Fruit fly (Drosophila melanogaster): ENCODE data around the gene CG4186.
A peak's percentile ranks its signal among the peaks of the same experiment; 100 is the strongest.

The CG4186 gene

DNA sequence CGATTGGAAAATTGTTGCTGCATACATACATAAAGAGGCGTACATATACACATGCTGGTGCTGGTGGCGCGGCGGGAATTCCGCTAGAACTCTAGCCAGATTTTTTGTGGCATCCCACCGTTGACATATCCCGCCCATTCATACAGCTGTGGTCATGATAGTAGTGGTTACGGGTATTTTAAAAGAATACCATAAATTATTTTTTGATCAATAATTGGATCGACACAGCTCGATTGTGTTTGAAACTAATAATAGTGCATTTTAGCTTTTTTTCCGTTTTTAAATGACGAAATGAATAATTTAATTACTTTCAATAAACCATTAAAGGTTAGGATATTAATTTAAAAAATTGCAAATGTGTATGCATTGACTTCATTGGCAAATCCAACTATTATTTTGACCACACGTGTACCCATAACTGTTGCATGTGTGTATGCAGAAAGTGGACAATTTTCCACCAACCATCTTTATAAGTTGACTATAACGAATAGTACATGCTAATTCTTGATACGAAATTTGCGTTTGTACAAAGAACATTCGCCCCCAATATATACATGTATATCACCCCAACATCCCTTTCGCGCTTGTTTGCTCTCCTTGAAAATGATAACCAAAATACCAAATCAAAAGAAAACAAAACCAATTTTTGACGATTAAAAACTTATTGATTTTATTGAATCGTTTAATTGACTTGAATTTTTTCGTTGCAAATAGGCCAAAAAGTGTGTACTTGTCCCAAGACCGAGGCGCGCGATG, 2.7 kb downstream of the CG4186 start (continued):
- TF ChIP-seq cad (GFP tag; optimal IDR thresholded peaks at IDR 0.05), result no peak
- peak; percentile 88 for TF ChIP-seq gem (tag; optimal IDR thresholded peaks at IDR 0.05)
- peak; percentile 71 for TF ChIP-seq tio (GFP tag; optimal IDR thresholded peaks at IDR 0.05)
- peak; percentile 51 for TF ChIP-seq Nf-YB (GFP tag; optimal IDR thresholded peaks at IDR 0.05)
- peak; percentile 53 to 73 for TF ChIP-seq dpn (GFP tag; optimal IDR thresholded peaks at IDR 0.05)
- TF ChIP-seq D19A (tag; optimal IDR thresholded peaks at IDR 0.05), result peak; percentile 73
- TF ChIP-seq ATbp (GFP tag; optimal IDR thresholded peaks at IDR 0.05), result peak; percentile 81
- TF ChIP-seq CG4730 (GFP tag; IDR thresholded peaks at IDR 0.05), result peak; percentile 57; the same call in 1 of the 2 replicates
- no peak for TF ChIP-seq tap (tag; optimal IDR thresholded peaks at IDR 0.05)
- peak; percentile 82 for TF ChIP-seq CG14050 (GFP tag; IDR thresholded peaks at IDR 0.05)
- TF ChIP-seq sob (GFP tag; IDR thresholded peaks at IDR 0.05), result peak; percentile 59
- TF ChIP-seq CG10979 (tag; optimal IDR thresholded peaks at IDR 0.05), result peak; percentile 82
- TF ChIP-seq CG12744 (GFP tag; optimal IDR thresholded peaks at IDR 0.05), result peak; percentile 60
- TF ChIP-seq CG34422 (GFP tag; IDR thresholded peaks at IDR 0.05), result peak; percentile 87
- peak; percentile 84 for TF ChIP-seq caup (GFP tag; optimal IDR thresholded peaks at IDR 0.05; ENCODE audit: severe bottlenecking)
- TF ChIP-seq stwl (tag; optimal IDR thresholded peaks at IDR 0.05), result peak; percentile 23
- TF ChIP-seq jing (GFP tag; optimal IDR thresholded peaks at IDR 0.05), result peak; percentile 53
- TF ChIP-seq CG6854 (GFP tag; optimal IDR thresholded peaks at IDR 0.05), result peak; percentile 70
- TF ChIP-seq Sin3A (optimal IDR thresholded peaks at IDR 0.05), result no peak
- peak; percentile 80 for TF ChIP-seq CG10366 (GFP tag; IDR thresholded peaks at IDR 0.05)
- TF ChIP-seq inv (GFP tag; IDR thresholded peaks at IDR 0.05; ENCODE audit: partially characterized antibody), result no peak
- peak; percentile 42; the same call in 1 of the 2 replicates for TF ChIP-seq CG10321 (GFP tag; IDR thresholded peaks at IDR 0.05)
- no peak for TF ChIP-seq grn (GFP tag; optimal IDR thresholded peaks at IDR 0.05)
- TF ChIP-seq CG33213 (GFP tag; optimal IDR thresholded peaks at IDR 0.05), result peak; percentile 63
- peak; percentile 30 for TF ChIP-seq Deaf1 (tag; optimal IDR thresholded peaks at IDR 0.05)
- no peak for TF ChIP-seq p53 (GFP tag; optimal IDR thresholded peaks at IDR 0.05)
- peak; percentile 55 for TF ChIP-seq CG10147 (GFP tag; optimal IDR thresholded peaks at IDR 0.05)
- no peak for TF ChIP-seq BEAF-32 (GFP tag; optimal IDR thresholded peaks at IDR 0.05)
- no peak for TF ChIP-seq Kr (GFP tag; optimal IDR thresholded peaks at IDR 0.05)
- TF ChIP-seq Bdp1 (GFP tag; optimal IDR thresholded peaks at IDR 0.05), result peak; percentile 64
- peak; percentile 75 for TF ChIP-seq CG7786 (GFP tag; optimal IDR thresholded peaks at IDR 0.05)
- TF ChIP-seq Doc2 (GFP tag; IDR thresholded peaks at IDR 0.05), result no peak
- peak; percentile 81 for TF ChIP-seq ranshi (GFP tag; IDR thresholded peaks at IDR 0.05)
- TF ChIP-seq chn (GFP tag; optimal IDR thresholded peaks at IDR 0.05), result peak; percentile 75
- no peak for TF ChIP-seq Dip2 (GFP tag; IDR thresholded peaks at IDR 0.05)
- TF ChIP-seq en (GFP tag; optimal IDR thresholded peaks at IDR 0.05), result peak; percentile 16
- peak; percentile 88 for TF ChIP-seq CG12769 (tag; optimal IDR thresholded peaks at IDR 0.05)
- peak; percentile 57 for TF ChIP-seq gsb (GFP tag; IDR thresholded peaks at IDR 0.05)
- 0 out of 2 replicates have a peak, but pooled peaks have one; percentile 38 for TF ChIP-seq cas (GFP tag; IDR thresholded peaks at IDR 0.05)
- TF ChIP-seq lov (optimal IDR thresholded peaks at IDR 0.05), result no peak
- peak; percentile 78; the same call in 2 of the 3 replicates for TF ChIP-seq lov (GFP tag; IDR thresholded peaks at IDR 0.05)
- no peak for TF ChIP-seq Lim3 (GFP tag; IDR thresholded peaks at IDR 0.05)
- peak; percentile 70 for TF ChIP-seq grau (tag; optimal IDR thresholded peaks at IDR 0.05)
- TF ChIP-seq slp2 (GFP tag; optimal IDR thresholded peaks at IDR 0.05), result peak; percentile 67
- TF ChIP-seq CG7928 (GFP tag; optimal IDR thresholded peaks at IDR 0.05), result peak; percentile 51
- peak; percentile 73 for TF ChIP-seq fd96Cb (tag; optimal IDR thresholded peaks at IDR 0.05)
- peak; percentile 52 for TF ChIP-seq CG4617 (GFP tag; optimal IDR thresholded peaks at IDR 0.05; ENCODE audit: borderline replicate concordance)
- TF ChIP-seq CG9437 (GFP tag; optimal IDR thresholded peaks at IDR 0.05), result peak; percentile 39
- TF ChIP-seq CG3995 (GFP tag; optimal IDR thresholded peaks at IDR 0.05), result no peak
- TF ChIP-seq toy (GFP tag; IDR thresholded peaks at IDR 0.05), result no peak
